Worm (Caenorhabditis elegans) whole organism, L3 larva: ENCODE data around the gene K10C9.7.
A peak's percentile ranks its signal among the peaks of the same experiment; 100 is the strongest.

Source experiments
- ama-1 ChIP-seq: fragments of 150-350 bp; optimal IDR thresholded peaks from 2 replicates; lab custom pipeline; 2018
- ceh-16 ChIP-seq: sonication (generic microtip); optimal IDR thresholded peaks from 2 replicates; lab custom pipeline; 2017; ENCODE audit warnings: missing biosample characterization, missing genetic modification characterization
- ceh-9 ChIP-seq: sonication (generic microtip); optimal IDR thresholded peaks from 2 replicates; lab custom pipeline; 2018; ENCODE audit warnings: missing biosample characterization, missing genetic modification characterization
- egl-27 ChIP-seq: sonication (generic microtip); optimal IDR thresholded peaks from 4 replicates; lab custom pipeline; 2017; ENCODE audit warnings: missing biosample characterization, missing genetic modification reagents, missing genetic modification characterization
- elt-2 ChIP-seq: sonication (generic microtip); optimal IDR thresholded peaks from 2 replicates; lab custom pipeline; 2016; ENCODE audit warnings: missing genetic modification reagents, mild to moderate bottlenecking, missing genetic modification characterization, missing compliant biosample characterization
- pqm-1 ChIP-seq: fragments of 150-350 bp; optimal IDR thresholded peaks from 2 replicates; lab custom pipeline; 2017; ENCODE audit warnings: missing biosample characterization, missing genetic modification characterization, inconsistent platforms
- skn-1 ChIP-seq: fragments of 150-350 bp; optimal IDR thresholded peaks from 2 replicates; lab custom pipeline; 2014; ENCODE audit warnings: missing biosample characterization, missing genetic modification characterization
- snpc-4 ChIP-seq: fragments of 150-350 bp; optimal IDR thresholded peaks from 2 replicates; lab custom pipeline; 2014; ENCODE audit warnings: missing biosample characterization, missing genetic modification characterization
- ztf-11 ChIP-seq: fragments of 150-350 bp; optimal IDR thresholded peaks from 2 replicates; lab custom pipeline; 2014; ENCODE audit warnings: missing biosample characterization, missing genetic modification characterization

ce11 chrV:1060219-1060863 is 7.0 kb downstream of the K10C9.7 start:
- TF ChIP-seq ceh-9 (tag; lab: Kevin White, UChicago) (no peak), ceh-16 (tag; lab: Kevin White, UChicago) (no peak), skn-1 (tag; lab: Kevin White, UChicago) (no peak), ztf-11 (tag; lab: Kevin White, UChicago) (no peak), pqm-1 (tag; lab: Kevin White, UChicago) (peak; percentile 74), elt-2 (tag; lab: Kevin White, UChicago) (peak; percentile 83), snpc-4 (tag; lab: Kevin White, UChicago) (peak; percentile 23), ama-1 (lab: Kevin White, UChicago) (no peak), egl-27 (tag; lab: Kevin White, UChicago) (no peak)
